Worm (Caenorhabditis elegans): ENCODE results near the gene irld-50.

DNA sequence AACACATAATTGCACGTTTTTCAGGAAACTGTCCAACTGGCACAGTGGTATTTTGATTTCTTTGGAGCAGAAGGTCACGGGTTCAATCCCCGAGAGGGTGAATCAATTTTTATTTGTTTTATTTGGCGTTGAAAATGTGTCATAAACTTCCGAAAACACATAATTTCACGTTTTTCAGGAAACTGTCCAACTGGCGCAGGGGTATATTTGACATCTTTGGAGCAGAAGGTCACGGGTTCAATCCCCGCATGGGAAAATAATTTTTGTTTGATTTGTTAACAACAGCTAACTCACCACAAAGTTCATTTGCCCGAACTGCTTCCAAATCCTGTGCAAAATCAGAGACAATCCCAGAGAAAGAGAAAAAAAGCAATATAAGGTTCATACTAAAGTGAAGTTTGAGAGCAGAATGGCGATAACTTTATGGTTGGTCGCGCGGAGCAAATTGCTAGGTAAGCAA lies 11.8 kb upstream of the irld-50 start, which contains the start of gene irld-48:
- TF ChIP-seq lin-39 (tag; optimal IDR thresholded peaks at IDR 0.05), result no peak
- TF ChIP-seq nhr-23 (tag; optimal IDR thresholded peaks at IDR 0.05), result no peak
- TF ChIP-seq lin-13 (GFP tag; optimal IDR thresholded peaks at IDR 0.05), result no peak
- no peak for TF ChIP-seq ztf-11 (tag; optimal IDR thresholded peaks at IDR 0.05)
- TF ChIP-seq lin-11 (tag; optimal IDR thresholded peaks at IDR 0.05), result no peak
- TF ChIP-seq unc-62 (GFP tag; optimal IDR thresholded peaks at IDR 0.05), result no peak

Data from whole organism, L2 larva.